Fruit fly (Drosophila melanogaster): ENCODE measurements around the gene Set.

Gene Set

dm6 chr3R:15242186-15243045 is 20.9 kb upstream of the Set start, which contains the start of the genes tefu and Hsc70-4 (continued):
- TF ChIP-seq CG14014 (GFP tag; IDR thresholded peaks at IDR 0.05) (peak; percentile 61; the same call in 1 of the 2 replicates), CG12391 (tag; optimal IDR thresholded peaks at IDR 0.05) (peak; percentile 86), Hmr (GFP tag; optimal IDR thresholded peaks at IDR 0.05) (peak; percentile 14), CG2129 (GFP tag; IDR thresholded peaks at IDR 0.05; ENCODE audit: partially characterized antibody) (no peak), CG10565 (GFP tag; optimal IDR thresholded peaks at IDR 0.05) (no peak), CG14710 (tag; optimal IDR thresholded peaks at IDR 0.05) (peak; percentile 92), slou (GFP tag; optimal IDR thresholded peaks at IDR 0.05) (peak; percentile 81), gem (tag; optimal IDR thresholded peaks at IDR 0.05) (peak; percentile 86), sob (GFP tag; IDR thresholded peaks at IDR 0.05) (peak; percentile 77), fd64A (GFP tag; optimal IDR thresholded peaks at IDR 0.05) (no peak), CG4404 (GFP tag; IDR thresholded peaks at IDR 0.05) (peak; percentile 74), Dp (GFP tag; optimal IDR thresholded peaks at IDR 0.05) (peak; percentile 69), HHEX (GFP tag; optimal IDR thresholded peaks at IDR 0.05) (peak; percentile 52), oc (tag; optimal IDR thresholded peaks at IDR 0.05) (no peak), kay (GFP tag; optimal IDR thresholded peaks at IDR 0.05) (peak; percentile 18), sens-2 (GFP tag; IDR thresholded peaks at IDR 0.05) (no peak), prd (optimal IDR thresholded peaks at IDR 0.05) (no peak), prd (GFP tag; IDR thresholded peaks at IDR 0.05) (peak; percentile 88), Hr39 (optimal IDR thresholded peaks at IDR 0.05) (no peak), gcm (GFP tag; optimal IDR thresholded peaks at IDR 0.05) (no peak), Bteb2 (GFP tag; optimal IDR thresholded peaks at IDR 0.05) (peak; percentile 61), CG3726 (GFP tag; IDR thresholded peaks at IDR 0.05) (peak; percentile 75; the same call in 2 of the 3 replicates), tx (GFP tag; optimal IDR thresholded peaks at IDR 0.05) (peak; percentile 60), Asciz (GFP tag; optimal IDR thresholded peaks at IDR 0.05) (no peak), CG15601 (tag; optimal IDR thresholded peaks at IDR 0.05) (peak; percentile 57), salm (tag; optimal IDR thresholded peaks at IDR 0.05) (peak; percentile 6), CG6791 (GFP tag; IDR thresholded peaks at IDR 0.05; ENCODE audit: partially characterized antibody) (peak; percentile 38; the same call in 1 of the 3 replicates), fd3F (GFP tag; optimal IDR thresholded peaks at IDR 0.05) (peak; percentile 33), btn (GFP tag; optimal IDR thresholded peaks at IDR 0.05) (no peak), Lhr (GFP tag; optimal IDR thresholded peaks at IDR 0.05) (peak; percentile 95), CG15696 (tag; optimal IDR thresholded peaks at IDR 0.05) (peak; percentile 76), gsb (GFP tag; IDR thresholded peaks at IDR 0.05) (0 out of 2 replicates have a peak, but pooled peaks have one; percentile 43), mirr (GFP tag; optimal IDR thresholded peaks at IDR 0.05) (no peak), Pdp1 (GFP tag; optimal IDR thresholded peaks at IDR 0.05) (peak; percentile 85 to 90), crol (GFP tag; IDR thresholded peaks at IDR 0.05) (no peak), CG42726 (GFP tag; IDR thresholded peaks at IDR 0.05; ENCODE audit: partially characterized antibody) (peak; percentile 68), ind (GFP tag; optimal IDR thresholded peaks at IDR 0.05) (peak; percentile 86), ham (GFP tag; IDR thresholded peaks at IDR 0.05) (peak; percentile 52; the same call in 1 of the 2 replicates), gce (GFP tag; IDR thresholded peaks at IDR 0.05) (peak; percentile 50; the same call in 1 of the 3 replicates), chinmo (GFP tag; IDR thresholded peaks at IDR 0.05; ENCODE audit: partially characterized antibody) (peak; percentile 63; the same call in 1 of the 4 replicates), CG13424 (tag; optimal IDR thresholded peaks at IDR 0.05) (peak; percentile 73), CG10366 (GFP tag; IDR thresholded peaks at IDR 0.05) (peak; percentile 74), wor (GFP tag; IDR thresholded peaks at IDR 0.05) (peak; percentile 60), tio (GFP tag; optimal IDR thresholded peaks at IDR 0.05) (no peak), wek (GFP tag; optimal IDR thresholded peaks at IDR 0.05) (no peak), CG13296 (GFP tag; optimal IDR thresholded peaks at IDR 0.05) (peak; percentile 58), NC2β (GFP tag; optimal IDR thresholded peaks at IDR 0.05) (peak; percentile 69), luna (GFP tag; optimal IDR thresholded peaks at IDR 0.05) (peak; percentile 47)

All from whole organism, embryonic.